Worm (Caenorhabditis elegans) whole organism, L2 larva: ENCODE results near the gene ZK1290.11.
A peak's percentile ranks its signal among the peaks of the same experiment; 100 is the strongest.

ENCODE experiments used
- Y55F3AM.14 ChIP-seq: fragments of 200-800 bp; sonication (Bioruptor generic); optimal IDR thresholded peaks from 2 replicates; lab custom pipeline; 2018; ENCODE audit warnings: mild to moderate bottlenecking, missing genetic modification characterization, missing compliant biosample characterization
- ZK546.5 ChIP-seq: sonication (generic microtip); optimal IDR thresholded peaks from 2 replicates; lab custom pipeline; 2017; ENCODE audit warnings: missing biosample characterization, missing genetic modification characterization
- aly-2 ChIP-seq: fragments of 150-350 bp; optimal IDR thresholded peaks from 2 replicates; lab custom pipeline; 2014; ENCODE audit warnings: missing biosample characterization, missing genetic modification characterization
- ama-1 ChIP-seq: fragments of 150-350 bp; optimal IDR thresholded peaks from 2 replicates; lab custom pipeline; 2018; ENCODE audit warnings: inconsistent platforms
- blmp-1 ChIP-seq: sonication (generic microtip); optimal IDR thresholded peaks from 2 replicates; lab custom pipeline; 2017; ENCODE audit warnings: missing genetic modification characterization, mild to moderate bottlenecking, missing compliant biosample characterization, antibody characterized with exemption, moderate library complexity; ENCODE audit not compliant: insufficient read depth
- ceh-16 ChIP-seq: fragments of 150-350 bp; optimal IDR thresholded peaks from 2 replicates; lab custom pipeline; 2014; ENCODE audit warnings: missing biosample characterization, missing genetic modification characterization
- ceh-82 ChIP-seq: fragments of 150-350 bp; optimal IDR thresholded peaks from 2 replicates; lab custom pipeline; 2014; ENCODE audit warnings: missing biosample characterization, missing genetic modification characterization
- crh-2 ChIP-seq: sonication (generic microtip); optimal IDR thresholded peaks from 2 replicates; lab custom pipeline; 2017; ENCODE audit warnings: missing biosample characterization, missing genetic modification characterization
- egl-27 ChIP-seq: sonication (generic microtip); optimal IDR thresholded peaks from 3 replicates; lab custom pipeline; 2017; ENCODE audit warnings: missing biosample characterization, missing genetic modification reagents, missing genetic modification characterization
- elt-1 ChIP-seq: fragments of 150-350 bp; optimal IDR thresholded peaks from 2 replicates; lab custom pipeline; 2014; ENCODE audit warnings: missing biosample characterization, missing genetic modification characterization
- elt-3 ChIP-seq: sonication (generic microtip); optimal IDR thresholded peaks from 2 replicates; lab custom pipeline; 2017; ENCODE audit warnings: missing biosample characterization, missing genetic modification characterization
- fos-1 ChIP-seq: fragments of 150-350 bp; optimal IDR thresholded peaks from 2 replicates; lab custom pipeline; 2014; ENCODE audit warnings: missing biosample characterization, missing genetic modification characterization
- gmeb-1 ChIP-seq: fragments of 150-350 bp; optimal IDR thresholded peaks from 2 replicates; lab custom pipeline; 2014; ENCODE audit warnings: missing biosample characterization, missing genetic modification characterization
- lin-13 ChIP-seq: fragments of 150-350 bp; optimal IDR thresholded peaks from 2 replicates; lab custom pipeline; 2014; ENCODE audit warnings: missing biosample characterization, missing genetic modification reagents, missing genetic modification characterization
- lsy-2 ChIP-seq, 2 experiments: fragments of 150-350 bp in 1 of 2; sonication (generic microtip) in 1 of 2; optimal IDR thresholded peaks; 2 replicates each; lab custom pipeline; 2014 to 2017; ENCODE audit warnings: missing biosample characterization in 2 of 2, missing genetic modification characterization in 2 of 2
- mdl-1 ChIP-seq, 2 experiments: fragments of 150-350 bp in 1 of 2; sonication (generic microtip) in 1 of 2; optimal IDR thresholded peaks; 2 replicates each; lab custom pipeline; 2017; ENCODE audit warnings: missing biosample characterization in 2 of 2, missing genetic modification characterization in 2 of 2
- nhr-12 ChIP-seq: fragments of 150-350 bp; optimal IDR thresholded peaks from 2 replicates; lab custom pipeline; 2014; ENCODE audit warnings: missing biosample characterization, missing genetic modification characterization
- nhr-129 ChIP-seq: fragments of 150-350 bp; optimal IDR thresholded peaks from 2 replicates; lab custom pipeline; 2014; ENCODE audit warnings: missing biosample characterization, missing genetic modification characterization
- nhr-21 ChIP-seq: fragments of 150-350 bp; optimal IDR thresholded peaks from 2 replicates; lab custom pipeline; 2014; ENCODE audit warnings: missing biosample characterization, missing genetic modification characterization
- nhr-237 ChIP-seq: fragments of 150-350 bp; optimal IDR thresholded peaks from 2 replicates; lab custom pipeline; 2014; ENCODE audit warnings: missing biosample characterization, missing genetic modification characterization
- nhr-25 ChIP-seq: fragments of 150-350 bp; sonication (generic microtip); optimal IDR thresholded peaks from 3 replicates; lab custom pipeline; 2014; ENCODE audit warnings: missing biosample characterization, missing genetic modification characterization
- nhr-6 ChIP-seq: fragments of 150-350 bp; optimal IDR thresholded peaks from 2 replicates; lab custom pipeline; 2014; ENCODE audit warnings: missing biosample characterization, missing genetic modification characterization
- nhr-77 ChIP-seq: fragments of 150-350 bp; optimal IDR thresholded peaks from 2 replicates; lab custom pipeline; 2014; ENCODE audit warnings: missing biosample characterization, missing genetic modification characterization
- peb-1 ChIP-seq: fragments of 150-350 bp; optimal IDR thresholded peaks from 2 replicates; lab custom pipeline; 2014; ENCODE audit warnings: missing biosample characterization, missing genetic modification characterization
- skn-1 ChIP-seq: sonication (generic microtip); optimal IDR thresholded peaks from 2 replicates; lab custom pipeline; 2017; ENCODE audit warnings: missing biosample characterization, missing genetic modification characterization
- sma-3 ChIP-seq: sonication (generic microtip); optimal IDR thresholded peaks from 2 replicates; lab custom pipeline; 2016; ENCODE audit warnings: missing genetic modification reagents, missing genetic modification characterization, missing compliant biosample characterization
- snpc-4 ChIP-seq: fragments of 150-350 bp; optimal IDR thresholded peaks from 2 replicates; lab custom pipeline; 2014; ENCODE audit warnings: missing biosample characterization, missing genetic modification characterization
- unc-62 ChIP-seq: fragments of 150-350 bp; optimal IDR thresholded peaks from 2 replicates; lab custom pipeline; 2014; ENCODE audit warnings: missing biosample characterization, missing genetic modification reagents, missing genetic modification characterization
- zag-1 ChIP-seq: fragments of 150-350 bp; optimal IDR thresholded peaks from 2 replicates; lab custom pipeline; 2014; ENCODE audit warnings: missing biosample characterization, missing genetic modification characterization
- ztf-11 ChIP-seq: sonication (generic microtip); optimal IDR thresholded peaks from 2 replicates; lab custom pipeline; 2017; ENCODE audit warnings: missing biosample characterization, missing genetic modification characterization
- ztf-4 ChIP-seq: fragments of 150-350 bp; optimal IDR thresholded peaks from 2 replicates; lab custom pipeline; 2014; ENCODE audit warnings: missing biosample characterization, missing genetic modification characterization

Gene ZK1290.11

DNA sequence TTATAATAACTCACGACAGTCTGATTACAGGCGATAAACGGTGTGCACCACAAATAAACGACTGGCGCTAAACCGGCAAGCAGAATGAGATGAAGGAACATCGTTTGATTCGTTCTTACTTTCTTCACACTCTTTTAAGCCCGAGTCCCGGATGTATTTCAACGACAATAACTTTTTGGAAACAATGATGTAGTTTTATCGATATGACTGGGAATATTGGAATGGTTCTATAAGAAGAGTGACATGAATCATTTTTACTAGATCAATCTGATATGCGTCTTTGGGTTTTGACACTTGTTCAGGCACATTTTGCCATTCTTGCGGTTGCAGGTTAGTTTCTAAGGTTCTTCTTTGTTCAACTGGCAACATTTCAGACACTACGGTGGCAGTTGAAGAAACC lies at the start of gene ZK1290.11, which contains the start of gene ZK1290.1:
Gene ZK1290.11, minus strand, starts transcription at position 101 of the 400 bp plus-strand sequence.
Gene ZK1290.1, plus strand, starts transcription at position 271 of the 400 bp plus-strand sequence.
- TF ChIP-seq nhr-6 (tag; lab: Kevin White, UChicago) (no peak), lsy-2 (tag; optimal IDR thresholded peaks at IDR 0.05; lab: Kevin White, UChicago) (no peak), skn-1 (tag; lab: Kevin White, UChicago) (no peak), aly-2 (no peak)

DNA sequence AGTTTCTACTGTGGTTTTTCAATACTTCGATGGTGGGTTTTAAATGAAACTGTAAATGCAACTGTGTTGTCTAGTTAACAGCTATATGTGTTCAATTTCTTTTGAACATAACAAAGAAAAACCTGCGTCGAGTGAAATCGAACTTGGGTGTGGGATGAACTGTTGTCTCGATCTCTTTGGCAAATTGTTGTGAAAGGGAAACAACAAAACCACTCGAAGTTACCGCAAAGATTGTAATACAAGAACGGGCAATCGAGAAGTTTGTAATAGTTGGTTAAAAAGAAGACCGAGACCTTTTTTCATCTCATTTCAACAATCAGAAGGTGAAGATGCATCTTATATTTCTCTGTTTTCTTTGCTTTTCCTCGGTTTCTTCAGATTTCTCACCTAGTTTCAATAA lies 46.6 kb upstream of the ZK1290.11 start, which contains the start of gene lips-17:
Gene lips-17, plus strand, starts transcription at position 301 of the 400 bp plus-strand sequence.
- TF ChIP-seq egl-27 (tag; lab: Kevin White, UChicago) = no peak
- TF ChIP-seq sma-3 (GFP tag; lab: Kevin White, UChicago) = no peak
- no peak for TF ChIP-seq nhr-77
- no peak for TF ChIP-seq lin-13 (GFP tag; lab: Kevin White, UChicago)
- no peak for TF ChIP-seq snpc-4
- no peak for TF ChIP-seq peb-1 (tag; lab: Kevin White, UChicago)
- TF ChIP-seq mdl-1 (tag; optimal IDR thresholded peaks at IDR 0.05; lab: Kevin White, UChicago) = no peak
- TF ChIP-seq crh-2 (tag; lab: Kevin White, UChicago) = no peak
- TF ChIP-seq ZK546.5 (tag; lab: Kevin White, UChicago) = no peak
- TF ChIP-seq ztf-4 (tag; lab: Kevin White, UChicago) = no peak
- TF ChIP-seq ceh-16 (tag; lab: Kevin White, UChicago) = no peak
- TF ChIP-seq blmp-1 (tag; lab: Kevin White, UChicago) = no peak
- no peak for TF ChIP-seq elt-3 (tag; lab: Kevin White, UChicago)

DNA sequence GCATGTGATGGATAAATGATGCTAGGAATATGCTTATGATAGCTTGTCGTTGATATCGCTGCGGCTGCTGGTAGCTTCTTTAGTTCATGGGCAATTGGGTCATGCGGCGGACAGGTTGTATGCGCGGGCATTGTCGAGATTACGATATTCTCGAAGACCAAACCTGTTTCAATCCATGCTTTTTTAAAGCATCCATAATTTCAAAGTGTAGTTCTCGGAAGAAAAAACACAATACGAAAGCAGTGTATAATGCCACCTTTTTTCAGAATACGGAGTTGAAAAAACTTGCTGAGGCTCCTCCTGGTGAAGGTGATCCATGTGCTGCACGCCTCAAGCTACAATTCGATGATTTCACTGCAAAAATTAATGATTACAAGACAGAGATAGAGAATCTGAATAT lies 43.9 kb upstream of the ZK1290.11 start, which contains the start of gene osm-8:
Gene osm-8, minus strand, starts transcription at position 101 of the 400 bp plus-strand sequence.
- TF ChIP-seq blmp-1 (tag; lab: Kevin White, UChicago) (no peak), zag-1 (tag; lab: Kevin White, UChicago) (no peak), unc-62 (no peak), nhr-237 (no peak), egl-27 (tag; lab: Kevin White, UChicago) (no peak), peb-1 (tag; lab: Kevin White, UChicago) (no peak), nhr-12 (tag; lab: Kevin White, UChicago) (no peak), nhr-21 (tag; lab: Kevin White, UChicago) (no peak), nhr-77 (no peak), nhr-25 (tag; lab: Kevin White, UChicago) (no peak), ztf-11 (no peak), Y55F3AM.14 (GFP tag; lab: Kevin White, UChicago) (no peak), elt-1 (tag; lab: Kevin White, UChicago) (no peak), ztf-4 (tag; lab: Kevin White, UChicago) (no peak), gmeb-1 (no peak), fos-1 (tag; lab: Kevin White, UChicago) (no peak), ceh-82 (tag; lab: Kevin White, UChicago) (no peak), lsy-2 (tag; optimal IDR thresholded peaks at IDR 0.05; lab: Kevin White, UChicago) (no peak), aly-2 (no peak)

DNA sequence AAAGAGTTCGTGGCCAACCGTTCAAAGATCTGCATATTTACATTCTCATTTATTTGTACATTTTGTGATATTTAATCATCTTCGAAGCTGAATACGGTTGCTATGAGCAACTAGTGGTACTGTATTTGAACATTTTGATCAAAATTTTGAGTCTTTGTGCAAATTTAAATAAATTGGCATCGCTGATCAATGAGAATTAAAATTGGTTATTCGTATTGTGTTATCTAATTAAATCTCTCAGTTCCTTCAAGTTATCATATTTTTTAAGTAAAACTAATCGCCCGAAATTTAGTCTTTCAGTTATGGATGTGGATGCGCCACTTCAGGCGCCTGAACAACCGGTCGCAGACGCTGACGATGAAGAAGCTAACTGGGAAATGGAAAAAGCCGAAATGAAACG lies 38.0 kb upstream of the ZK1290.11 start, which contains the start of gene npp-21:
Gene npp-21, plus strand, starts transcription at position 301 of the 400 bp plus-strand sequence.
- no peak for TF ChIP-seq nhr-6 (tag; lab: Kevin White, UChicago)

DNA sequence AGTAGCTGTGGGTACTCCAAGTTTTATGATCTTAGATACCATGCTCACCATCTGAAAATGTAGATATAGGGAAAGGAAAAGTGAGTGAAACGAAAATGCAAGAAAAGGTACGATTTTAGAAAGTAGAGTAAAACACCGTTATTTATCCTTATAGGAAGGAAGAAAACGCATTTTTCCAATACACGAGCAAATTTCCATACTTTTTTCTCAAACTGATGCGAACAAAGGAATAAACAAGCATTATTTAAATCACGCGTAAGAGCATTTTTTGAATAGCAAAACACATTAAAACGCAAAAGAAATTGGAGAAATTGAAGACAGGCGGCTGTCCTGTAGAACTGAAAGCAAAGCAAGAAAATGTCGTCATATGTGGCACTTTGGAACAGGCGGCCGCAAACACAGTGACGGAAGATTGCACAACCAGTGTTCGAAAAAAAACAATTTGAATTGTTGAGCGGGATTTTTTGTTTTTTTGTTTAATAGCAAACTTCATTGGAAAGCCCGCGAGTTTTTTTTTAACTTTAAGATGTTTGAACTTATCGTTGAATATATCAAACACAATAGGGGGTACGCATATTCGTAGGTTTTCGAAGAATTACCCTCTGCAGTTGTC lies 37.4 kb upstream of the ZK1290.11 start, which contains the start of gene pgam-5:
Gene pgam-5, minus strand, starts transcription at position 51 of the 613 bp plus-strand sequence.
- TF ChIP-seq nhr-129 (tag; lab: Kevin White, UChicago) = peak; percentile 4
- no peak for TF ChIP-seq sma-3 (GFP tag; lab: Kevin White, UChicago)

DNA sequence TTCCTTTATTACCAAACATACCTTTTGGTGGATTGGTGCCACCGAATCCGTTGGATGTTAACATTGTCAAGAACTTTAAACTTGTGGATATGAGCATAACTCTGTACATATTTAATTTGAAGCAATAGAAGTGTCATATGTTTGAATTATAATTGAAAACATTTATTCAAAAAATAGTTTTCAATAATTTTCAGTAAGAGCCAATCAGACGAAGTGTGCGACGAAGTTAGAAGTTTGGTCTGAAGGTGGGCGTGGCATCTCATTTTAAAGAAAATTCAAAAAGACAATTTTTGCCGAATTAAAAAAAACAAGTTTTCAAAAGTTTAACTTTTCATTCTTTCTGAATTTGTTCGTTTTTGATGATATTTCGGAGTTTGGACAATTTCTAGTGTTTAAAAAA lies 33.4 kb upstream of the ZK1290.11 start, which contains the start of gene syd-1:
Gene syd-1, minus strand, starts transcription at position 101 of the 400 bp plus-strand sequence.
- TF ChIP-seq ama-1 (lab: Kevin White, UChicago) = no peak
- TF ChIP-seq ZK546.5 (tag; lab: Kevin White, UChicago) = no peak
